Worm (Caenorhabditis elegans): ENCODE results near the gene Y51A2B.16.

Gene Y51A2B.16

ce11 chrV:18371579-18371978, 26.1 kb downstream of the Y51A2B.16 start, which contains the start of gene C08E8.4:
Gene C08E8.4, plus strand, starts transcription at chrV:18371846.
- no peak for TF ChIP-seq duxl-1 (tag; optimal IDR thresholded peaks at IDR 0.05; ENCODE audit: poor library complexity)
- TF ChIP-seq nhr-6 (tag; optimal IDR thresholded peaks at IDR 0.05) = no peak
- TF ChIP-seq nhr-77 (tag; optimal IDR thresholded peaks at IDR 0.05) = peak; percentile 6
- TF ChIP-seq tag-97 (GFP tag; IDR thresholded peaks at IDR 0.05) = no peak
- no peak for TF ChIP-seq ctbp-1 (GFP tag; IDR thresholded peaks at IDR 0.05)
- no peak for TF ChIP-seq dmd-6 (GFP tag; IDR thresholded peaks at IDR 0.05)
- no peak for TF ChIP-seq unc-130 (GFP tag; optimal IDR thresholded peaks at IDR 0.05)
- TF ChIP-seq unc-62 (GFP tag; optimal IDR thresholded peaks at IDR 0.05 in 1 of 2) = no peak
- TF ChIP-seq unc-62 (tag; optimal IDR thresholded peaks at IDR 0.05) = no peak
- peak; percentile 64; the same call in 1 of the 2 replicates for TF ChIP-seq php-3 (GFP tag; IDR thresholded peaks at IDR 0.05)
- TF ChIP-seq Y48G9A.11 (GFP tag; IDR thresholded peaks at IDR 0.05) = no peak
- TF ChIP-seq daf-19 (GFP tag; conservative IDR thresholded peaks at IDR 0.05) = no peak
- no peak for TF ChIP-seq ces-1 (GFP tag; optimal IDR thresholded peaks at IDR 0.05)
- no peak for TF ChIP-seq nhr-41 (GFP tag; IDR thresholded peaks at IDR 0.05)
- TF ChIP-seq tra-1 (GFP tag; IDR thresholded peaks at IDR 0.05) = no peak
- TF ChIP-seq nhr-237 (tag; optimal IDR thresholded peaks at IDR 0.05) = no peak
- no peak for TF ChIP-seq spr-3 (GFP tag; optimal IDR thresholded peaks at IDR 0.05)
- TF ChIP-seq ceh-20 (GFP tag; IDR thresholded peaks at IDR 0.05) = no peak
- peak; percentile 72 for TF ChIP-seq dve-1 (tag; optimal IDR thresholded peaks at IDR 0.05; ENCODE audit: insufficient read depth)
- TF ChIP-seq egl-43 (GFP tag; IDR thresholded peaks at IDR 0.05) = no peak
- TF ChIP-seq lin-1 (GFP tag; IDR thresholded peaks at IDR 0.05) = no peak
- no peak for TF ChIP-seq T26A8.4 (GFP tag; IDR thresholded peaks at IDR 0.05)
- TF ChIP-seq fkh-10 (GFP tag; optimal IDR thresholded peaks at IDR 0.05) = no peak
- no peak for TF ChIP-seq daf-16 (GFP tag; optimal IDR thresholded peaks at IDR 0.05)
- TF ChIP-seq daf-16 (tag; optimal IDR thresholded peaks at IDR 0.05) = peak; percentile 100
- TF ChIP-seq nhr-111 (GFP tag; optimal IDR thresholded peaks at IDR 0.05) = no peak
- no peak for TF ChIP-seq hif-1 (tag; optimal IDR thresholded peaks at IDR 0.05)
- no peak for TF ChIP-seq F26F4.8 (GFP tag; conservative IDR thresholded peaks at IDR 0.05)
- no peak for TF ChIP-seq arid-1 (GFP tag; conservative IDR thresholded peaks at IDR 0.05)
- TF ChIP-seq egl-27 (tag; optimal IDR thresholded peaks at IDR 0.05) = no peak
- TF ChIP-seq gei-8 (GFP tag; optimal IDR thresholded peaks at IDR 0.05) = no peak
- TF ChIP-seq ceh-62 (tag; optimal IDR thresholded peaks at IDR 0.05) = no peak
- no peak for TF ChIP-seq aly-2 (tag; optimal IDR thresholded peaks at IDR 0.05)
- no peak for TF ChIP-seq snpc-4 (tag; optimal IDR thresholded peaks at IDR 0.05)
- TF ChIP-seq pha-4 (GFP tag; IDR thresholded peaks at IDR 0.05) = no peak
- no peak for TF ChIP-seq pha-4 (tag; optimal IDR thresholded peaks at IDR 0.05)
- no peak for TF ChIP-seq nhr-48 (tag; optimal IDR thresholded peaks at IDR 0.05)
- no peak for TF ChIP-seq mxl-2 (GFP tag; conservative IDR thresholded peaks at IDR 0.05)
- peak; percentile 35 for TF ChIP-seq hlh-30 (tag; optimal IDR thresholded peaks at IDR 0.05; ENCODE audit: insufficient read depth)
- TF ChIP-seq nhr-102 (tag; optimal IDR thresholded peaks at IDR 0.05) = no peak
- no peak for TF ChIP-seq ceh-32 (tag; optimal IDR thresholded peaks at IDR 0.05; ENCODE audit: poor library complexity)
- no peak for TF ChIP-seq Y5F2A.4 (GFP tag; optimal IDR thresholded peaks at IDR 0.05)
- TF ChIP-seq lin-38 (GFP tag; IDR thresholded peaks at IDR 0.05) = no peak
- TF ChIP-seq ztf-11 (tag; optimal IDR thresholded peaks at IDR 0.05) = no peak
- peak; percentile 61 for TF ChIP-seq pqm-1 (tag; optimal IDR thresholded peaks at IDR 0.05)
- no peak for TF ChIP-seq F10B5.3 (tag; optimal IDR thresholded peaks at IDR 0.05)
- TF ChIP-seq nhr-28 (tag; optimal IDR thresholded peaks at IDR 0.05) = peak; percentile 29
- TF ChIP-seq snpc-1.2 (GFP tag; IDR thresholded peaks at IDR 0.05) = no peak
- no peak for TF ChIP-seq zip-11 (GFP tag; IDR thresholded peaks at IDR 0.05)
- peak; percentile 10 for TF ChIP-seq mep-1 (tag; optimal IDR thresholded peaks at IDR 0.05)
- TF ChIP-seq dpl-1 (GFP tag; optimal IDR thresholded peaks at IDR 0.05) = no peak
